Worm (Caenorhabditis elegans) whole organism, early embryonic: ENCODE measurements around the gene ipla-7.

Experiments used
- B0310.2 ChIP-seq: sonication (generic microtip); optimal IDR thresholded peaks from 2 replicates; lab custom pipeline; 2016; ENCODE audit warnings: mild to moderate bottlenecking, missing genetic modification characterization, missing compliant biosample characterization
- F13C5.2 ChIP-seq: sonication (generic microtip); optimal IDR thresholded peaks from 2 replicates; lab custom pipeline; 2017; ENCODE audit warnings: mild to moderate bottlenecking, missing genetic modification characterization, inconsistent platforms, missing compliant biosample characterization
- aly-1 ChIP-seq: sonication (generic microtip); optimal IDR thresholded peaks from 2 replicates; lab custom pipeline; 2016; ENCODE audit warnings: missing genetic modification characterization, missing compliant biosample characterization
- ama-1 ChIP-seq: fragments of 150-350 bp; optimal IDR thresholded peaks from 2 replicates; lab custom pipeline; 2014
- ceh-13 ChIP-seq: fragments of 200-800 bp; sonication (Bioruptor generic); optimal IDR thresholded peaks from 2 replicates; lab custom pipeline; 2018; ENCODE audit warnings: mild to moderate bottlenecking, missing genetic modification characterization, missing compliant biosample characterization
- ceh-36 ChIP-seq: sonication (generic microtip); optimal IDR thresholded peaks from 2 replicates; lab custom pipeline; 2016; ENCODE audit warnings: missing genetic modification characterization, inconsistent platforms, missing compliant biosample characterization
- ets-7 ChIP-seq: sonication (generic microtip); optimal IDR thresholded peaks from 2 replicates; lab custom pipeline; 2016; ENCODE audit warnings: missing genotype, missing genetic modification characterization, missing compliant biosample characterization
- flt-1 ChIP-seq: fragments of 200-800 bp; sonication (Bioruptor generic); IDR thresholded peaks from 2 replicates; pipeline ENCODE4 v1.3.6; 2022; ENCODE audit warnings: missing genetic modification characterization, missing compliant biosample characterization
- hmbx-1 ChIP-seq: sonication (generic microtip); optimal IDR thresholded peaks from 2 replicates; lab custom pipeline; 2016; ENCODE audit warnings: mild to moderate bottlenecking, missing genetic modification characterization, missing compliant biosample characterization
- hmg-4 ChIP-seq: fragments of 200-800 bp; sonication (Bioruptor generic); optimal IDR thresholded peaks from 2 replicates; lab custom pipeline; 2018; ENCODE audit warnings: mild to moderate bottlenecking, missing genetic modification characterization, missing compliant biosample characterization
- hnd-1 ChIP-seq: sonication (generic microtip); optimal IDR thresholded peaks from 2 replicates; lab custom pipeline; 2016; ENCODE audit warnings: missing genetic modification characterization, missing compliant biosample characterization
- pes-1 ChIP-seq: fragments of 200-800 bp; sonication (Bioruptor generic); IDR thresholded peaks from 2 replicates; pipeline ENCODE4 v1.3.6; 2022; ENCODE audit warnings: missing genetic modification reagents, missing genetic modification characterization, missing compliant biosample characterization
- scrt-1 ChIP-seq: fragments of 200-800 bp; sonication (Bioruptor generic); IDR thresholded peaks from 2 replicates; pipeline ENCODE4 v1.3.6; 2022; ENCODE audit warnings: missing genetic modification characterization, missing compliant biosample characterization
- sea-1 ChIP-seq: fragments of 200-800 bp; sonication (Bioruptor generic); conservative IDR thresholded peaks from 2 replicates; pipeline ENCODE4 v1.3.6; 2022; ENCODE audit warnings: missing genetic modification characterization, missing compliant biosample characterization
- tbx-11 ChIP-seq: fragments of 200-800 bp; sonication (Bioruptor generic); IDR thresholded peaks from 2 replicates; pipeline ENCODE4 v1.3.6; 2022; ENCODE audit warnings: missing genetic modification characterization, missing compliant biosample characterization
- tbx-37 ChIP-seq: fragments of 200-800 bp; sonication (Bioruptor generic); conservative IDR thresholded peaks from 2 replicates; pipeline ENCODE4 v1.3.6; 2022; ENCODE audit warnings: missing genetic modification reagents, missing genetic modification characterization, missing compliant biosample characterization
- tra-4 ChIP-seq: sonication (generic microtip); optimal IDR thresholded peaks from 2 replicates; lab custom pipeline; 2017; ENCODE audit warnings: missing genetic modification characterization, missing compliant biosample characterization

Gene ipla-7

DNA sequence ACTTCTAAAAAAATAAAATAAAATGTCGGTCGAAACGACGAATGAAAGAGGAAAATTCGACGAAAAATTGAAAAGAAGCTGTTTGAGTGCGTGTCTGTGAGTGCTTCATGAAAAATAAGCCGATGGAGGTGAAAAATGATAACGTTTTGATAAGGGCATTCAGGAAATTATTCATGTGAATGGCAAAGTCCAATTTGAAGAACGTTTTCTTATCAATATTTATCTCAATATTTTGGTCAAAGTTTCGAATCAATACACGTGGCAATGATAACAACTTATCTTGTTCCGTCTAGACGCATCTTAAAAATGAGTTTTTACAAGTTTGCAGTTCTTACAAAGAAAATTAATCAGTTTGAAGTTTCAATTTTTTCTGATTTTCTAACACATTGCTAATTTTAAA is 3.5 kb downstream of the ipla-7 start:
- no peak for TF ChIP-seq aly-1 (tag; lab: Kevin White, UChicago)
- TF ChIP-seq B0310.2 (tag; lab: Kevin White, UChicago): no peak
- TF ChIP-seq tbx-37: no peak
- TF ChIP-seq hnd-1 (tag; lab: Kevin White, UChicago): no peak
- TF ChIP-seq scrt-1 (GFP tag; lab: Robert Waterston, UW): no peak
- TF ChIP-seq ets-7: no peak
- no peak for TF ChIP-seq ceh-13 (GFP tag; lab: Kevin White, UChicago)
- TF ChIP-seq hmg-4 (GFP tag; lab: Kevin White, UChicago): no peak
- TF ChIP-seq ceh-36 (tag; lab: Kevin White, UChicago): no peak
- TF ChIP-seq F13C5.2 (tag; lab: Kevin White, UChicago): no peak
- no peak for TF ChIP-seq ama-1 (lab: Kevin White, UChicago)
- TF ChIP-seq tra-4 (tag; lab: Kevin White, UChicago): no peak
- no peak for TF ChIP-seq hmbx-1 (tag; lab: Kevin White, UChicago)
- no peak for TF ChIP-seq pes-1 (GFP tag; lab: Robert Waterston, UW)
- no peak for TF ChIP-seq flt-1 (GFP tag; lab: Robert Waterston, UW)
- TF ChIP-seq tbx-11: no peak
- no peak for TF ChIP-seq sea-1 (GFP tag; lab: Robert Waterston, UW)

DNA sequence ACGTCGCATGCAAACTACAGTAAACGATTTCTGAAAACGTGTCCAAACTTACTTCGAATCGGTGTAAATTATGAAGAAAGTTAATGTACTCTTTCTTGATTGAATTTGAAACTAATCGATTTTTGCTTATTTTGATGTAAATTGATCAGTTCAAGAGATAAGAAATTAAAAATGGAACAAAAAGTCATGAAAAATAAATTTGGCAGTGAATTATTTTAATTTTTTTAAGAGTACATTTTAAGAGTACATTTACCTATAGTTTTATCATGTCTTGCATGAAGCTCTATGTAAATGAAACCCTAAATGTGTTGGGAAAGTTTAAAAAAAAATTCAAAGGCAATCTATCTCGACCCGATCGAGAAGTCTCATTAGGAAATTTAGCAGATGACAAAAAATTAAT is 6.5 kb downstream of the ipla-7 start, which contains the start of gene T04B2.7:
T04B2.7 (minus strand) TSS at position 101 of the 400 bp plus-strand sequence.
- TF ChIP-seq sea-1 (GFP tag; lab: Robert Waterston, UW) (no peak), ceh-13 (GFP tag; lab: Kevin White, UChicago) (no peak), hmg-4 (GFP tag; lab: Kevin White, UChicago) (no peak), tbx-37 (no peak), ama-1 (lab: Kevin White, UChicago) (no peak), tra-4 (tag; lab: Kevin White, UChicago) (no peak), hnd-1 (tag; lab: Kevin White, UChicago) (no peak), tbx-11 (no peak), B0310.2 (tag; lab: Kevin White, UChicago) (no peak), ceh-36 (tag; lab: Kevin White, UChicago) (no peak), F13C5.2 (tag; lab: Kevin White, UChicago) (no peak), pes-1 (GFP tag; lab: Robert Waterston, UW) (no peak)

DNA sequence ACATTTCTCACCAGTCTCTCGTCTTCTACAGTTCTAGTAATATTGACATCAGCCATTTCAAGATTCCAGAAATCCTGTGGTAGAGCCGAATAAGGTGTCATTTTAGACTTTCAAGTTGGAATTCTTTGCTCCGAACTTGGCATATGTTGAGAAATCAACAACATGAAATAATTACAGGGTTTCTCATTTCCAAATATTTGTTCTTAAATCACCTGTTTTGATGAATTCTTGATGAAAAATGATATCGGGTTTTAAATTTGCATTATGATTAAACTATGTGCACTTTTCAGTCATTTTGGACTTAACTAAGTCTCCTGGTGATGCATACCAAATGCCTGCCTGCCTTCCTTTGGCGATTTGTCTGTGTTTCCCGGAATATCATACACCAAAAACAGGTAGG is 9.1 kb downstream of the ipla-7 start, which contains the start of gene srv-12:
srv-12 (minus strand) TSS at position 101 of the 400 bp plus-strand sequence.
- TF ChIP-seq ceh-36 (tag; lab: Kevin White, UChicago) (no peak), F13C5.2 (tag; lab: Kevin White, UChicago) (no peak), ets-7 (no peak), tra-4 (tag; lab: Kevin White, UChicago) (no peak), aly-1 (tag; lab: Kevin White, UChicago) (no peak), scrt-1 (GFP tag; lab: Robert Waterston, UW) (no peak)

DNA sequence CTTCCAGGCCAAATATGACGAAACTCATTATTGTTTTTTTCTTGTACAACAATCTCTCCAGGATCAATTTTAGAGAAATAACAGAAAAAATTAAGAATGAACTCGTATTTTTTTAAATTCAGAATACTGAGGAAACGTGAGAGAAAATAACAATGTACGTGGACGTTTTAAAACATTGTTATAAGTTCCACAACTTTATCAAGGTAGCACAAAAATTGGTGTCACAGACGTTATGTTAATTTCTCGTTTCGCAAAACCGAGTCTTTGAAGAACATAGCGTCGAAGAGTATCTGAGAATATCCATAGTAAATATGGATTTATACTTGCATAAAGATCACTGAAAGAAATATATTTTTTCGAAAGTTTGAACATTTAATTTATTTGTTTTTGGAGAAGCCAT is 11.6 kb downstream of the ipla-7 start, which contains the start of gene T04B2.8:
T04B2.8 (minus strand) TSS at position 101 of the 400 bp plus-strand sequence.
- TF ChIP-seq sea-1 (GFP tag; lab: Robert Waterston, UW): no peak
- no peak for TF ChIP-seq scrt-1 (GFP tag; lab: Robert Waterston, UW)
- no peak for TF ChIP-seq F13C5.2 (tag; lab: Kevin White, UChicago)
- no peak for TF ChIP-seq tbx-11

DNA sequence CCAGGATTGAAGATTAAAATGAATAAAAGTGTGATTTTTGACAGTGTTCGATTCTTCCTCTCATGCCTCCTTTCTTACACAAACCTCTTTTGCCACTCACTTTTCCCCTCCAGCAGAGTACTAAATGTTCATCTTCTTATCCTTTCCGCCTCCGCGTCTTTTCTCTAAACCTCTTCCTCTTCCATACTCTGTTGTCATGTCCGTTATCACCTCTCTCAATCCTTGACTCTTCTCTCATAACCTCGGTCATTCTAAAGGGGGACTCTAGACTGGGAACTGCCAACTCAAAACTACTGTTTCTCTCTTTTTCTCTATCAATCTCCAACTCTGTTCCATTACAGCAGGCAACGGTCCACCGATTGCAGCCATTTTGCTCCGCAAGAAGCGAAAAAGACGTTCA is 14.4 kb downstream of the ipla-7 start:
- TF ChIP-seq aly-1 (tag; lab: Kevin White, UChicago) (no peak), F13C5.2 (tag; lab: Kevin White, UChicago) (no peak), hmg-4 (GFP tag; lab: Kevin White, UChicago) (no peak), B0310.2 (tag; lab: Kevin White, UChicago) (no peak), ets-7 (no peak), tbx-37 (no peak), pes-1 (GFP tag; lab: Robert Waterston, UW) (no peak), tra-4 (tag; lab: Kevin White, UChicago) (no peak)

DNA sequence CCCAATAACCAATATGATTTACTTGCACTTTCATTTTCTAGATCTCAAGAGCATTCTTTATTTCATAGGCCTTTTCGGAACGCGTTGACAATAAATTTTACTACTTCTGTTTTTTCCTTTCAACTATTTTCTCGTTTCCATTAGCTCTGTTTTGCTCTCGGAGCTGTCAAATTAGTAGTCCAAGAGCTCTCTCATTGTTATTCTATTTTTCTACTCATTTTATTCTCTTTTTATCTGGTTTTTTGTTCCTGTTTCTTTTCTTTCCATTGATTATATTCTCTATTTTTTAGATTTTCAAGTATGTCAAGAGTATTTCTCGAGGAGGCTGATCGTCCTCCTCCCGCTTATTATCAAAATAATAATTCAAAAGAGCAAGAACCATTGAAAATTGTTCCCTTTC is 15.5 kb downstream of the ipla-7 start, which contains the start of gene T04B2.3:
T04B2.3 (plus strand) TSS at position 301 of the 400 bp plus-strand sequence.
- TF ChIP-seq ceh-13 (GFP tag; lab: Kevin White, UChicago): no peak

DNA sequence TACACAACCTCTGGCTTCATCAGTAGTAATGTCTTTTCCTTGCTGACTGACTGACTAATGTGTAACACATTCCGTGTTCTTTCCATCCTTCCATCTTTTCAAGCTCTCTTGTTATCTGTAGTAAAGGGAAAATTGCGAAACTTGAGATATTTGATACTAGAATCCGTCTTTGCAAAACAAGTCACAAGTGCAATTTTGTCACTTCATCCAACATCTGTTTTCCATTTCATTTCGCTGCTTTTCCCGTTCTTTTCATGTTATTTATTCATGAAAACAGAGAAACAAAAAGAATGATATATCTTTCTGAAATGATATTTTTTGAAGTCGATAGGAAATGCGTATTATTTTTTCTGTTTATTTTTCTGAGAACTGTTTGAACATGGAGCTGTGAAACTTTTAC is 16.6 kb downstream of the ipla-7 start:
- no peak for TF ChIP-seq ceh-36 (tag; lab: Kevin White, UChicago)
- TF ChIP-seq ceh-13 (GFP tag; lab: Kevin White, UChicago): no peak

DNA sequence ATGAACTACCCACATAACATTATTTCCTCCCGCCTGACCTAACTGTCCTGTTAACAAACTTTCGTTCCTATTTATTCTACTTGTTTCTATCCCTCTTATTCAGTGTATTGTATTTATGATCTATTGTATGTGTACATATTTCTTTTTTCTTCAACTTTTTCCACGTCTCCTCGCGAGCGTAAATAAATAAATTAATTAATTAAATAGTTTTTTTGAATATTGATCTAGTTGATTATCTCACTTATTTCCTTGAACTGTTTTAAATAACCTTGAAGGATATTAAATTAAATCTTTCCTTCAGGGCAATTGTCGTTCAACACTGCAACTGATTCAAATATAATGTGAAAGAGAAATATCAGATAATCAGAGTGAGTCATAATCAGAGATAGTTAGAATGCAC is 19.8 kb downstream of the ipla-7 start, which contains the start of gene frk-1:
frk-1 (plus strand) TSS at position 301 of the 400 bp plus-strand sequence.
- TF ChIP-seq F13C5.2 (tag; lab: Kevin White, UChicago) (no peak), tra-4 (tag; lab: Kevin White, UChicago) (no peak), ama-1 (lab: Kevin White, UChicago) (no peak), hmbx-1 (tag; lab: Kevin White, UChicago) (no peak), ets-7 (no peak), aly-1 (tag; lab: Kevin White, UChicago) (no peak), hmg-4 (GFP tag; lab: Kevin White, UChicago) (no peak)
